Worm (Caenorhabditis elegans) whole organism, late embryonic: Measurements from ENCODE around the gene mam-3.
A peak's percentile ranks its signal among the peaks of the same experiment; 100 is the strongest.

Source experiments
- K09A11.1 ChIP-seq: sonication (generic microtip); optimal IDR thresholded peaks from 2 replicates; lab custom pipeline; 2017; ENCODE audit warnings: antibody characterized with exemption, mild to moderate bottlenecking, missing genetic modification characterization, missing compliant biosample characterization; ENCODE audit not compliant: insufficient read depth
- T23F11.4 ChIP-seq: fragments of 200-800 bp; sonication (Bioruptor generic); optimal IDR thresholded peaks from 2 replicates; lab custom pipeline; 2018; ENCODE audit warnings: mild to moderate bottlenecking, missing genetic modification characterization, missing compliant biosample characterization
- ceh-19 ChIP-seq: fragments of 200-800 bp; sonication (Bioruptor generic); optimal IDR thresholded peaks from 2 replicates; lab custom pipeline; 2018; ENCODE audit warnings: mild to moderate bottlenecking, missing genetic modification characterization, missing compliant biosample characterization
- ceh-22 ChIP-seq: sonication (generic microtip); optimal IDR thresholded peaks from 2 replicates; lab custom pipeline; 2017; ENCODE audit warnings: missing biosample characterization, missing genetic modification characterization
- ceh-24 ChIP-seq: sonication (generic microtip); optimal IDR thresholded peaks from 2 replicates; lab custom pipeline; 2016; ENCODE audit warnings: mild to moderate bottlenecking, missing genetic modification characterization, missing compliant biosample characterization
- ceh-30 ChIP-seq: fragments of 150-350 bp; optimal IDR thresholded peaks from 2 replicates; lab custom pipeline; 2014; ENCODE audit warnings: missing biosample characterization, missing genetic modification characterization
- ceh-31 ChIP-seq: sonication (generic microtip); optimal IDR thresholded peaks from 2 replicates; lab custom pipeline; 2016; ENCODE audit warnings: missing genetic modification characterization, missing compliant biosample characterization
- ceh-34 ChIP-seq: sonication (generic microtip); optimal IDR thresholded peaks from 2 replicates; lab custom pipeline; 2016; ENCODE audit warnings: mild to moderate bottlenecking, missing genetic modification characterization, missing compliant biosample characterization
- ceh-48 ChIP-seq: sonication (generic microtip); optimal IDR thresholded peaks from 2 replicates; lab custom pipeline; 2016; ENCODE audit warnings: missing genetic modification characterization, inconsistent platforms, missing compliant biosample characterization
- ceh-6 ChIP-seq: fragments of 200-800 bp; sonication (Bioruptor generic); optimal IDR thresholded peaks from 2 replicates; lab custom pipeline; 2018; ENCODE audit warnings: mild to moderate bottlenecking, missing genetic modification characterization, missing compliant biosample characterization
- dve-1 ChIP-seq: sonication (generic microtip); optimal IDR thresholded peaks from 2 replicates; lab custom pipeline; 2017; ENCODE audit warnings: antibody characterized with exemption, mild to moderate bottlenecking, missing genetic modification characterization, missing compliant biosample characterization
- elt-2 ChIP-seq: sonication (generic microtip); optimal IDR thresholded peaks from 2 replicates; lab custom pipeline; 2016; ENCODE audit warnings: missing genetic modification reagents, missing genetic modification characterization, missing compliant biosample characterization
- fkh-10 ChIP-seq: fragments of 150-350 bp; optimal IDR thresholded peaks from 2 replicates; lab custom pipeline; 2014; ENCODE audit warnings: missing biosample characterization, missing genetic modification reagents, missing genetic modification characterization
- fkh-6 ChIP-seq: sonication (generic microtip); optimal IDR thresholded peaks from 2 replicates; lab custom pipeline; 2016; ENCODE audit warnings: missing genetic modification characterization, missing compliant biosample characterization
- hlh-13 ChIP-seq: fragments of 200-800 bp; sonication (Bioruptor generic); optimal IDR thresholded peaks from 2 replicates; lab custom pipeline; 2018; ENCODE audit warnings: mild to moderate bottlenecking, missing genetic modification characterization, missing compliant biosample characterization
- hlh-15 ChIP-seq: sonication (generic microtip); optimal IDR thresholded peaks from 2 replicates; lab custom pipeline; 2016; ENCODE audit warnings: missing genetic modification characterization, missing compliant biosample characterization
- hlh-30 ChIP-seq: sonication (generic microtip); optimal IDR thresholded peaks from 2 replicates; lab custom pipeline; 2017; ENCODE audit warnings: antibody characterized with exemption, missing genetic modification characterization, missing compliant biosample characterization; ENCODE audit not compliant: insufficient read depth
- nhr-11 ChIP-seq: fragments of 150-350 bp; optimal IDR thresholded peaks from 2 replicates; lab custom pipeline; 2014; ENCODE audit warnings: missing biosample characterization, missing genetic modification characterization
- nhr-232 ChIP-seq: sonication (generic microtip); optimal IDR thresholded peaks from 2 replicates; lab custom pipeline; 2016; ENCODE audit warnings: missing genetic modification characterization, missing compliant biosample characterization
- pag-3 ChIP-seq: sonication (generic microtip); optimal IDR thresholded peaks from 2 replicates; lab custom pipeline; 2016; ENCODE audit warnings: missing compliant biosample characterization, missing genetic modification characterization, borderline replicate concordance
- pat-9 ChIP-seq: fragments of 200-800 bp; sonication (Bioruptor generic); optimal IDR thresholded peaks from 2 replicates; lab custom pipeline; 2018; ENCODE audit warnings: mild to moderate bottlenecking, missing genetic modification characterization, moderate library complexity, missing compliant biosample characterization
- pax-1 ChIP-seq: fragments of 150-350 bp; optimal IDR thresholded peaks from 2 replicates; lab custom pipeline; 2014; ENCODE audit warnings: missing biosample characterization, missing genetic modification characterization
- pqm-1 ChIP-seq: sonication (generic microtip); optimal IDR thresholded peaks from 2 replicates; lab custom pipeline; 2016; ENCODE audit warnings: missing genetic modification characterization, missing compliant biosample characterization
- rnt-1 ChIP-seq: sonication (generic microtip); optimal IDR thresholded peaks from 2 replicates; lab custom pipeline; 2016; ENCODE audit warnings: missing genetic modification characterization, missing compliant biosample characterization
- sdc-2 ChIP-seq: sonication (generic microtip); optimal IDR thresholded peaks from 2 replicates; lab custom pipeline; 2016; ENCODE audit warnings: missing genotype, missing genetic modification characterization, missing compliant biosample characterization
- sox-4 ChIP-seq: sonication (generic microtip); optimal IDR thresholded peaks from 2 replicates; lab custom pipeline; 2017; ENCODE audit warnings: mild to moderate bottlenecking, missing genetic modification characterization, inconsistent platforms, missing compliant biosample characterization
- tbx-2 ChIP-seq: sonication (generic microtip); optimal IDR thresholded peaks from 2 replicates; lab custom pipeline; 2016; ENCODE audit warnings: missing genetic modification characterization, missing compliant biosample characterization
- unc-55 ChIP-seq: sonication (generic microtip); optimal IDR thresholded peaks from 2 replicates; lab custom pipeline; 2017; ENCODE audit warnings: missing biosample characterization, missing genetic modification reagents, missing genetic modification characterization

mam-3 gene

DNA sequence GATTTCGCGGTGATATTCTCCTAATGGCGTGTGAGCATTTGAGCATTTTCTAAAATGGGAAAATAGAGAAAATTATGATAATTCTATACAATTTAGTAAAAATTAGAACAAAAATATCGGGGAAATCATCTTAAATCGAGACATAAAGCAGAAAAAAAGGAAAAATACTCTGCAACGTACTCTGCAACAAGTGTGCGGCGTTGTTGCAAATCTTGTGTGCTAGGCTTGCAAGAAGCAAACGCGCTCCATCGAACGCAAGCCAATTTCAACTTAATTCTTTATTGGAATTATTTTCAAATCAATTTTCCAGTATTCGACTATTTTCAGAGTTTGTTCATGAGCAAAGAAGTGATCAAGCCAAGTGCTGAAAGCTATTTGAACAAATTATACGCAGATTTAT is 59.1 kb downstream of the mam-3 start, which contains the start of the genes Y62E10A.20, Y62E10A.23 and mdt-9 (continued):
- TF ChIP-seq hlh-15 (tag; lab: Kevin White, UChicago) (peak; percentile 49), tbx-2 (peak; percentile 67), nhr-232 (tag; lab: Kevin White, UChicago) (no peak), ceh-48 (tag; lab: Kevin White, UChicago) (peak; percentile 65), ceh-30 (tag; lab: Kevin White, UChicago) (no peak), T23F11.4 (GFP tag; lab: Kevin White, UChicago) (peak; percentile 66), ceh-31 (tag; lab: Kevin White, UChicago) (peak; percentile 87), fkh-6 (peak; percentile 29), elt-2 (tag; lab: Kevin White, UChicago) (peak; percentile 80), unc-55 (GFP tag; lab: Kevin White, UChicago) (peak; percentile 4), sox-4 (tag; lab: Kevin White, UChicago) (peak; percentile 59), pax-1 (tag; lab: Kevin White, UChicago) (peak; percentile 24), nhr-11 (tag; lab: Kevin White, UChicago) (no peak), K09A11.1 (peak; percentile 77), pqm-1 (tag; lab: Kevin White, UChicago) (no peak), ceh-24 (tag; lab: Kevin White, UChicago) (peak; percentile 14), ceh-34 (tag; lab: Kevin White, UChicago) (peak; percentile 67), ceh-19 (peak; percentile 70), hlh-30 (tag; lab: Kevin White, UChicago) (peak; percentile 2), pat-9 (peak; percentile 67), ceh-22 (no peak), hlh-13 (GFP tag; lab: Kevin White, UChicago) (no peak), pag-3 (tag; lab: Kevin White, UChicago) (no peak), ceh-6 (GFP tag; lab: Kevin White, UChicago) (peak; percentile 58), dve-1 (tag; lab: Kevin White, UChicago) (peak; percentile 64), fkh-10 (GFP tag; lab: Kevin White, UChicago) (no peak), rnt-1 (tag; lab: Kevin White, UChicago) (peak; percentile 45), sdc-2 (tag; lab: Kevin White, UChicago) (no peak)
